Worm (Caenorhabditis elegans) whole organism, L4/young adult: ENCODE results near the gene Y57A10A.29.

Experiments used
- dao-5 ChIP-seq: sonication (generic microtip); optimal IDR thresholded peaks from 2 replicates; lab custom pipeline; 2016; ENCODE audit warnings: missing genotype, missing genetic modification characterization, moderate library complexity, missing compliant biosample characterization
- him-1 ChIP-seq: sonication (generic microtip); optimal IDR thresholded peaks from 2 replicates; lab custom pipeline; 2016; ENCODE audit warnings: missing genotype, missing genetic modification reagents, missing genetic modification characterization, missing compliant biosample characterization

DNA sequence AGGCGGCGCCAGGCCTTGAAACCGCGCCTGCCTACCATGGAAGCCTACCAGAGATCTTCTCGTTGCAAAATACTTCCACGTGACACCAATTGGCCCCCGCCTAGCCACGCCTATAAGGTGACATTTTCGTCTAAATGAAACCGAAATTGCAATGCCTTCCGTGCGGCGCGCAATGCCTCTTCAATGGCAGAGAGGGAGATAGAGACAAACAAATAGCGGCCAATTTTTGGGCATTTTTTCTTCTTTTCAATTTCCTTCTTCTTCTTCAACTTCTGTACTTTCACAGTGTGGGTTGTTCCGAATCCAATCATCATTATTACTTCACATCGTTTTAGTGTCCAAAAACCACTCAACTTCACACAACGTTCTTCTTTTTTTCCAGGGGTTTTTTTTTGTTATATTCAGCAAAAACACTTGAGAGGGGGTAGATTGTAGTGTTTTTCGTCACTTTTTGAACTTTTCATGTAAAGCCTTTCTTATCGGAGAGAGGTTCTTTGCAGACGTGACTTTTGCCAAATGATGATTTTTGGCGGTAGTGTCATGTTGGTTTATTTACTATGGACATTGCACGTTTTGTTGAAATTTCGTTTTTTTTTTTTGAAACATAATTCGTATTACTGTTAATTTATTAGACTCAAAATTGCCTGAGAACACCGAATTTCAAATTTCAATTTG, 18.1 kb upstream of the Y57A10A.29 start:
- no peak for TF ChIP-seq him-1 (tag; lab: Kevin White, UChicago)
- TF ChIP-seq dao-5 (tag; lab: Kevin White, UChicago), result no peak
